Fruit fly (Drosophila melanogaster) whole organism, prepupa: ENCODE data around the gene CG46462.

ENCODE experiments used
- CG6854 ChIP-seq: fragments of 200-800 bp; sonication (Bioruptor generic); optimal IDR thresholded peaks from 2 replicates; lab custom pipeline; 2017; ENCODE audit warnings: missing biosample characterization, mild to moderate bottlenecking, missing genetic modification characterization
- Eip93F ChIP-seq: fragments of 200-800 bp; sonication (Bioruptor generic); optimal IDR thresholded peaks from 2 replicates; lab custom pipeline; 2016; ENCODE audit warnings: missing biosample characterization, mild to moderate bottlenecking, missing genetic modification characterization
- Gug ChIP-seq: fragments of 200-800 bp; sonication (Bioruptor generic); IDR thresholded peaks from 2 replicates; pipeline ENCODE4 v1.3.6; 2022; ENCODE audit warnings: missing biosample characterization, missing genetic modification characterization
- Hr39 ChIP-seq: fragments of 200-800 bp; sonication (Bioruptor generic); optimal IDR thresholded peaks from 2 replicates; lab custom pipeline; 2016; ENCODE audit warnings: missing biosample characterization, missing genetic modification characterization

DNA sequence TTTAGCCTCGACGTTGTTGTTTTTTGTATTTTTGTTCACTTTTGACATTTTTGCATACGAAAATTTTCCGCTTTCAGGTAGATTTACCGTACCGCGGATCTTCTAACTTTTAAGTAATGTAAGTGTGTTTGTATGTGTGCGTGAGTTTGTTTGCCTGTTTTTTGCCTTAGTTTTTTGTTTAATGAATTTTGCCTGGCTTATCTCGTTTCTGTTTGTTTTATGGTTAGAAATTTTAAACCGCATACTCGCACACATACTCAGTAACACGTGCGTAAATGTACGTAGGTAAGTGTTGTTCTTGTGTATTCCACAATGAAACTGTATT, 33.8 kb upstream of the CG46462 start:
- no peak for TF ChIP-seq CG6854 (GFP tag; lab: Kevin White, UChicago)
- no peak for TF ChIP-seq Hr39 (GFP tag; lab: Kevin White, UChicago)
- no peak for TF ChIP-seq Eip93F
- no peak for TF ChIP-seq Gug (GFP tag; lab: Robert Waterston, UW)
